Worm (Caenorhabditis elegans): Measurements from ENCODE around the gene hmt-1.

Gene hmt-1

ce11 chrIII:11088187-11088586, 11.6 kb downstream of the hmt-1 start, which contains the start of gene W09D6.5:
W09D6.5 (plus strand) TSS chrIII:11088487.
- TF ChIP-seq zim-3 (tag; optimal IDR thresholded peaks at IDR 0.05) (no peak), nhr-27 (tag; optimal IDR thresholded peaks at IDR 0.05) (no peak), attf-5 (GFP tag; optimal IDR thresholded peaks at IDR 0.05) (no peak), hmg-20 (GFP tag; IDR thresholded peaks at IDR 0.05) (no peak), madf-6 (GFP tag; IDR thresholded peaks at IDR 0.05) (no peak), egrh-3 (GFP tag; IDR thresholded peaks at IDR 0.05) (no peak)

DNA sequence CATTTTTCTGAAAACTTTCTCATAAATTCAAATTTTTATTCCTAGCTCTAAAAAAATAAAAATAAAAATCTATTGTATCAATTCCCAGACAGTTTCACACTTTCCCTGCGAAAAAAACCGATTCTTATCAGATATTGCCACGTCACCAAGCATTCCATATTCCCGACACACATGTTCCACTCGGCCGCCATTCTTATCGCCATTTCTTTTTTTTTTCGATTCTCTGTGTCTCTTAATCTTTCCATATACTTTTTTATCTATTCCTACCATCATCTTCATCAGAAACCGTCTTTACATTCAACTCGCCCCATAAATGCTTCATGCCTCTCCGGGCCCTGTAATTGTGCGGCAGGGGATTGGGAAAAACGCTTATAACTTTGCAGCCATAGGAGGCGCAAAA, 12.3 kb downstream of the hmt-1 start:
- TF ChIP-seq attf-5 (GFP tag; optimal IDR thresholded peaks at IDR 0.05) (peak; percentile 29), let-607 (tag; optimal IDR thresholded peaks at IDR 0.05) (peak; percentile 72 to 89), nhr-80 (tag; optimal IDR thresholded peaks at IDR 0.05) (peak; percentile 81), snpc-4 (GFP tag; optimal IDR thresholded peaks at IDR 0.05) (no peak), snpc-4 (tag; optimal IDR thresholded peaks at IDR 0.05) (peak in 2 of 4 experiments; percentile 34), lin-26 (GFP tag; IDR thresholded peaks at IDR 0.05) (no peak)

ce11 chrIII:11083993-11084392, 15.8 kb downstream of the hmt-1 start:
- TF ChIP-seq nhr-80 (tag; optimal IDR thresholded peaks at IDR 0.05) (peak; percentile 73), let-607 (tag; optimal IDR thresholded peaks at IDR 0.05) (no peak), hmg-20 (GFP tag; IDR thresholded peaks at IDR 0.05) (no peak)

DNA sequence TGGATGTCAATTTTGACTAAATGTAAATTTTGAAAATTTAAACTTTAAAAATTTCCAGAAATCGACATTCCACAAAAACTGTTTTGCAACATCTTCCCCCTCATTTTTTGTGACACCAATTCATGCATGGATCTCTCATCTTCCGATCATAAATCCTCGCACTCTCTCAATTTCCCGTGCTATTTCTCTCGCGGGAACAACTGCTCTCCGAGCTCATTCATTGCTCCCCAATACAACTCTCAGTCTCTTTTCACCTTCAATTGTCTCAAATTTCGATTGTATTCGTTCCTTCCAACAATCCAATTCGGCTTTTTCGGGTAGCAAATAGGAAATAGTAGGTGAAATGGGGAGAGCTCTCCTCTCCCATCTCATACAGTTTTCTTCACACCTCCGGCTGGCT, 17.2 kb downstream of the hmt-1 start:
- no peak for TF ChIP-seq attf-6 (GFP tag; IDR thresholded peaks at IDR 0.05)
- no peak for TF ChIP-seq Y67H2A.10 (GFP tag; conservative IDR thresholded peaks at IDR 0.05)
- TF ChIP-seq Y53G8AR.9 (GFP tag; conservative IDR thresholded peaks at IDR 0.05) = no peak
- TF ChIP-seq mcd-1 (GFP tag; IDR thresholded peaks at IDR 0.05) = no peak
- no peak for TF ChIP-seq F55B11.4 (tag; optimal IDR thresholded peaks at IDR 0.05; ENCODE audit: borderline replicate concordance, insufficient read depth)

- no peak for TF ChIP-seq hlh-26 (GFP tag; conservative IDR thresholded peaks at IDR 0.05)
- no peak for TF ChIP-seq nhr-179 (tag; optimal IDR thresholded peaks at IDR 0.05)
- TF ChIP-seq somi-1 (GFP tag; optimal IDR thresholded peaks at IDR 0.05) = no peak
- TF ChIP-seq lag-1 (GFP tag; IDR thresholded peaks at IDR 0.05) = no peak
- no peak for TF ChIP-seq ztf-26 (tag; optimal IDR thresholded peaks at IDR 0.05)
- TF ChIP-seq lsl-1 (GFP tag; optimal IDR thresholded peaks at IDR 0.05) = no peak
- TF ChIP-seq xnd-1 (tag; optimal IDR thresholded peaks at IDR 0.05) = no peak
- no peak for TF ChIP-seq unc-62 (GFP tag; optimal IDR thresholded peaks at IDR 0.05)
- no peak for TF ChIP-seq mes-4 (tag; optimal IDR thresholded peaks at IDR 0.05)
- no peak for TF ChIP-seq B0035.1 (tag; optimal IDR thresholded peaks at IDR 0.05)
- no peak for TF ChIP-seq pbrm-1 (GFP tag; IDR thresholded peaks at IDR 0.05)
- no peak for TF ChIP-seq rec-8 (tag; optimal IDR thresholded peaks at IDR 0.05)
Observed at ce11 chrIII:11079445-11079844, 20.3 kb downstream of the hmt-1 start, which contains the start of gene W09D6.4. W09D6.4 (plus strand) TSS chrIII:11079745.

- TF ChIP-seq him-1 (tag; optimal IDR thresholded peaks at IDR 0.05) (no peak), chd-7 (tag; optimal IDR thresholded peaks at IDR 0.05) (no peak), ceh-27 (GFP tag; optimal IDR thresholded peaks at IDR 0.05) (no peak), xnd-1 (tag; optimal IDR thresholded peaks at IDR 0.05) (no peak), egrh-3 (GFP tag; IDR thresholded peaks at IDR 0.05) (no peak), C06A6.2 (GFP tag; conservative IDR thresholded peaks at IDR 0.05) (no peak), ztf-6 (GFP tag; IDR thresholded peaks at IDR 0.05) (no peak), attf-5 (GFP tag; optimal IDR thresholded peaks at IDR 0.05) (no peak), lir-1 (GFP tag; conservative IDR thresholded peaks at IDR 0.05) (no peak), B0261.1 (tag; optimal IDR thresholded peaks at IDR 0.05) (no peak), tbx-9 (tag; optimal IDR thresholded peaks at IDR 0.05; ENCODE audit: borderline replicate concordance) (no peak), F23B12.7 (tag; optimal IDR thresholded peaks at IDR 0.05; ENCODE audit: insufficient read depth) (no peak), repo-1 (tag; optimal IDR thresholded peaks at IDR 0.05) (no peak), F33H1.4 (GFP tag; IDR thresholded peaks at IDR 0.05) (no peak), pha-4 (tag; optimal IDR thresholded peaks at IDR 0.05) (no peak), mes-4 (tag; optimal IDR thresholded peaks at IDR 0.05) (no peak), madf-8 (GFP tag; conservative IDR thresholded peaks at IDR 0.05) (no peak)
Observed at ce11 chrIII:11077404-11077803, 22.4 kb downstream of the hmt-1 start, which contains the start of gene str-246. str-246 (plus strand) TSS chrIII:11077704.
